Fruit fly (Drosophila melanogaster): ENCODE data around the gene Gr63a.

Gr63a gene

dm6 chr3L:3873094-3873493 lies 23.3 kb downstream of the Gr63a start:
- TF ChIP-seq CG14711 (tag; optimal IDR thresholded peaks at IDR 0.05): no peak
- TF ChIP-seq bab1 (GFP tag; optimal IDR thresholded peaks at IDR 0.05): no peak
- TF ChIP-seq CG33017 (tag; optimal IDR thresholded peaks at IDR 0.05): no peak
- no peak for TF ChIP-seq Hr96 (GFP tag; optimal IDR thresholded peaks at IDR 0.05)
- TF ChIP-seq CG5204 (GFP tag; optimal IDR thresholded peaks at IDR 0.05): no peak
- no peak for TF ChIP-seq Crg-1 (GFP tag; optimal IDR thresholded peaks at IDR 0.05)
- no peak for TF ChIP-seq cnc (optimal IDR thresholded peaks at IDR 0.05)
- TF ChIP-seq kay (GFP tag; ENCODE audit: borderline replicate concordance): no peak
- TF ChIP-seq tj (GFP tag; optimal IDR thresholded peaks at IDR 0.05): no peak
- TF ChIP-seq ovo (GFP tag; optimal IDR thresholded peaks at IDR 0.05): no peak
- TF ChIP-seq Mnt (GFP tag; optimal IDR thresholded peaks at IDR 0.05): no peak
- TF ChIP-seq toe (GFP tag; optimal IDR thresholded peaks at IDR 0.05): no peak
- TF ChIP-seq Clk (GFP tag; optimal IDR thresholded peaks at IDR 0.05): no peak
- TF ChIP-seq pad (GFP tag; optimal IDR thresholded peaks at IDR 0.05): no peak
- no peak for TF ChIP-seq CG7101 (tag; optimal IDR thresholded peaks at IDR 0.05)
- no peak for TF ChIP-seq CG12768 (GFP tag; optimal IDR thresholded peaks at IDR 0.05)
- TF ChIP-seq cic (GFP tag; optimal IDR thresholded peaks at IDR 0.05): no peak

DNA sequence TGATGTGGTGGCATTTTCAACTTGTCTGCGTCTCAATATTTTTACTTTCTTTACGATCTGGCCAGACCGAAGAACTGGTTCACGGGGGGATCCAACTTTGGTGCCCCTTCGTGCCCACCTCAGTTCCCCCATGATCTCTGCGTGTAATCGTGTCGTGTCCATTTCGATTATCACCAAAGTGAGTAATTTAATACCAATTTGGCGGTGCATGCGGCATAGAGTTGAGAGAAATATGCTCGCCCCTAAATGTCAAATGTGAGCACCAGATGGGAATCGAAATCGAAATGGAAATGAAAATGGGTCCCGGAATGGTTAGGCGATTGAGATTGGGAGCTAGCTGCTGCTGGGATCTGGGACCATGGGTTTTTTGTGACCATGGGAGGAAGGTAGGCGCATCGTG lies 25.1 kb downstream of the Gr63a start:
- TF ChIP-seq cic (GFP tag; optimal IDR thresholded peaks at IDR 0.05) (no peak), CG11617 (GFP tag; optimal IDR thresholded peaks at IDR 0.05) (no peak), pad (GFP tag; optimal IDR thresholded peaks at IDR 0.05) (no peak), ovo (GFP tag; optimal IDR thresholded peaks at IDR 0.05) (no peak), toe (GFP tag; optimal IDR thresholded peaks at IDR 0.05) (no peak), CG7045 (GFP tag; optimal IDR thresholded peaks at IDR 0.05) (no peak), CG5204 (GFP tag; optimal IDR thresholded peaks at IDR 0.05) (no peak), CG7101 (tag; optimal IDR thresholded peaks at IDR 0.05) (no peak), CG33017 (tag; optimal IDR thresholded peaks at IDR 0.05) (no peak), CG1620 (GFP tag; optimal IDR thresholded peaks at IDR 0.05) (no peak), Mnt (GFP tag; optimal IDR thresholded peaks at IDR 0.05) (no peak), kay (GFP tag; ENCODE audit: borderline replicate concordance) (no peak), Hr96 (GFP tag; optimal IDR thresholded peaks at IDR 0.05) (no peak)

DNA sequence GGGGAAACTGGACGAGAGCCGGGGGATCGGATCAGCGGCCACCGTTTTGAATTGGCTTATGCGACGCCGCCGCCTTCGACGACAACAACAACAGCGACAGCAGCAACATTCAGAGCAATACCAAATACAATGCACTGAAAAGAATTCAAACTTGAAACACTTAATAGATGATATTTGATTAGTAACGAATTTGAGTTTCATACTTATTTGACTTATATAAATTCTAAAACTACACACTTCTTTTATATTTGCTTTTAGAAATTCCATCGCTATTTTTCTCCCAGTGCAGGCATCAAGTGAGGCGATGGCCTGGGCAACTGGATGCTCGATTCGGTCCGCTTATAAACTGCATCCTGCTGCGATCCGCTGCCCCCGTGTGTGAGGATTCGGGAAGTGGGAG lies 28.4 kb downstream of the Gr63a start:
- no peak for TF ChIP-seq ovo (GFP tag; optimal IDR thresholded peaks at IDR 0.05)
- no peak for TF ChIP-seq Crg-1 (GFP tag; optimal IDR thresholded peaks at IDR 0.05)
- no peak for TF ChIP-seq CG33017 (tag; optimal IDR thresholded peaks at IDR 0.05)
- TF ChIP-seq CG7101 (tag; optimal IDR thresholded peaks at IDR 0.05): no peak
- TF ChIP-seq CG1620 (GFP tag; optimal IDR thresholded peaks at IDR 0.05): no peak
- TF ChIP-seq toe (GFP tag; optimal IDR thresholded peaks at IDR 0.05): no peak

DNA sequence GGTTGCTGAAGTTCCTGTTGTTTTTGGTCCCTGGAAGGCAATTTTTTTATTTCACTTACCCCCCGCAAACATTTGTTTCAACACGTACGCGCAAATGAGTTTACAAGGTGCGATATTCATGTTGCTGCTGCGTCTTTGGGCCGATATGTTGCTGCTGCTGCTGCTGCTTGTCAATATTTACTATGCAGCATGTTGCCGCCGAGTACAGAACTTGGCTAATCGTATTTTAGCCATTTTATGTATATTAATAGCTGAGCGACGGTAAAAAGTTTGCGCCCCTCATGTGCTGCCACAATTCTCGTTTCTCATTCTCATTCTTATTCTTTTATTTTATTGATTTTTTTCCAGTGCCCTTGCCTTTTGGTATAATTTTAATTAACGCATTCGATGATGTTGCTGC lies 30.0 kb downstream of the Gr63a start:
- no peak for TF ChIP-seq CG7101 (tag; optimal IDR thresholded peaks at IDR 0.05)
- TF ChIP-seq kay (GFP tag; ENCODE audit: borderline replicate concordance): no peak
- no peak for TF ChIP-seq bab1 (GFP tag; optimal IDR thresholded peaks at IDR 0.05)
- TF ChIP-seq CG11617 (GFP tag; optimal IDR thresholded peaks at IDR 0.05): no peak
- TF ChIP-seq Crg-1 (GFP tag; optimal IDR thresholded peaks at IDR 0.05): no peak
- no peak for TF ChIP-seq Mnt (GFP tag; optimal IDR thresholded peaks at IDR 0.05)
- TF ChIP-seq toe (GFP tag; optimal IDR thresholded peaks at IDR 0.05): no peak
- TF ChIP-seq ovo (GFP tag; optimal IDR thresholded peaks at IDR 0.05): no peak
- no peak for TF ChIP-seq CG7045 (GFP tag; optimal IDR thresholded peaks at IDR 0.05)
- TF ChIP-seq cic (GFP tag; optimal IDR thresholded peaks at IDR 0.05): no peak
- no peak for TF ChIP-seq CG1620 (GFP tag; optimal IDR thresholded peaks at IDR 0.05)
- no peak for TF ChIP-seq CG12768 (GFP tag; optimal IDR thresholded peaks at IDR 0.05)
- TF ChIP-seq Hr96 (GFP tag; optimal IDR thresholded peaks at IDR 0.05): no peak

- no peak for TF ChIP-seq CG5204 (GFP tag; optimal IDR thresholded peaks at IDR 0.05)
- no peak for TF ChIP-seq tj (GFP tag; optimal IDR thresholded peaks at IDR 0.05)
- TF ChIP-seq CG11617 (GFP tag; optimal IDR thresholded peaks at IDR 0.05): no peak
- TF ChIP-seq Hr96 (GFP tag; optimal IDR thresholded peaks at IDR 0.05): no peak
- TF ChIP-seq CG7101 (tag; optimal IDR thresholded peaks at IDR 0.05): no peak
- TF ChIP-seq CG7045 (GFP tag; optimal IDR thresholded peaks at IDR 0.05): no peak
- TF ChIP-seq kay (GFP tag; ENCODE audit: borderline replicate concordance): no peak
- TF ChIP-seq Crg-1 (GFP tag; optimal IDR thresholded peaks at IDR 0.05): no peak
- no peak for TF ChIP-seq CG14711 (tag; optimal IDR thresholded peaks at IDR 0.05)
- TF ChIP-seq Clk (GFP tag; optimal IDR thresholded peaks at IDR 0.05): no peak
- TF ChIP-seq toe (GFP tag; optimal IDR thresholded peaks at IDR 0.05): no peak
- no peak for TF ChIP-seq CG12768 (GFP tag; optimal IDR thresholded peaks at IDR 0.05)
- TF ChIP-seq pad (GFP tag; optimal IDR thresholded peaks at IDR 0.05): no peak
- TF ChIP-seq Mnt (GFP tag; optimal IDR thresholded peaks at IDR 0.05): no peak
- no peak for TF ChIP-seq ovo (GFP tag; optimal IDR thresholded peaks at IDR 0.05)
- no peak for TF ChIP-seq bab1 (GFP tag; optimal IDR thresholded peaks at IDR 0.05)
- TF ChIP-seq cic (GFP tag; optimal IDR thresholded peaks at IDR 0.05): no peak
- no peak for TF ChIP-seq CG33017 (tag; optimal IDR thresholded peaks at IDR 0.05)
Measured at dm6 chr3L:3865290-3865891, 31.0 kb downstream of the Gr63a start.

DNA sequence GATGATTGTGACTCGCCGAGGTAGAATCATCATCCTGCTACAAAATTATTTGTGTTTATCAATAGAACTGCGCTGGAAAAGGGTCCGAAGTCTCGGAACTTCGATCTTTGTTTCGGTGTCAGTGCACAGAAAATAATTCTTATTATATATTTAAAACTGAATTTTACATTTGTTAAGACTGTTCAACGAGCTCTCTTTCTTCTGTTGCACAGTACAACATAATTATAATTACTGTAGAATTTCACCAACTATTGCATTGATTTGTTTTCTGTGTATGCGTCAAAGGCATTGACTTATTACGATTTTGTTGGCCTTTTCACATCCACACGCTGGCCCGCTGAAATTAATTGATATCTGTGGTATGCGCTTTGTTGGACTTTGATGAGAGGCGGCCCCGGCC lies 32.9 kb downstream of the Gr63a start:
- TF ChIP-seq pad (GFP tag; optimal IDR thresholded peaks at IDR 0.05) (no peak), CG1620 (GFP tag; optimal IDR thresholded peaks at IDR 0.05) (no peak), CG5204 (GFP tag; optimal IDR thresholded peaks at IDR 0.05) (no peak), Crg-1 (GFP tag; optimal IDR thresholded peaks at IDR 0.05) (no peak), bab1 (GFP tag; optimal IDR thresholded peaks at IDR 0.05) (no peak), tj (GFP tag; optimal IDR thresholded peaks at IDR 0.05) (no peak), CG11617 (GFP tag; optimal IDR thresholded peaks at IDR 0.05) (no peak), CG12768 (GFP tag; optimal IDR thresholded peaks at IDR 0.05) (no peak), CG33017 (tag; optimal IDR thresholded peaks at IDR 0.05) (no peak), CG7045 (GFP tag; optimal IDR thresholded peaks at IDR 0.05) (no peak), Mnt (GFP tag; optimal IDR thresholded peaks at IDR 0.05) (no peak), ovo (GFP tag; optimal IDR thresholded peaks at IDR 0.05) (no peak), cic (GFP tag; optimal IDR thresholded peaks at IDR 0.05) (no peak), Hr96 (GFP tag; optimal IDR thresholded peaks at IDR 0.05) (no peak)

Measured in whole organism, adult.